Worm (Caenorhabditis elegans) whole organism, L2 larva: ENCODE data around the gene cnnm-1.

Experiments
- F13H6.1 ChIP-seq: sonication (generic microtip); optimal IDR thresholded peaks from 2 replicates; lab custom pipeline; 2016; ENCODE audit warnings: missing genetic modification characterization, missing compliant biosample characterization
- aly-2 ChIP-seq: fragments of 150-350 bp; optimal IDR thresholded peaks from 2 replicates; lab custom pipeline; 2014; ENCODE audit warnings: missing biosample characterization, missing genetic modification characterization
- ama-1 ChIP-seq: fragments of 150-350 bp; optimal IDR thresholded peaks from 2 replicates; lab custom pipeline; 2018; ENCODE audit warnings: inconsistent platforms
- ceh-16 ChIP-seq: fragments of 150-350 bp; optimal IDR thresholded peaks from 2 replicates; lab custom pipeline; 2014; ENCODE audit warnings: missing biosample characterization, missing genetic modification characterization
- egl-27 ChIP-seq: sonication (generic microtip); optimal IDR thresholded peaks from 3 replicates; lab custom pipeline; 2017; ENCODE audit warnings: missing biosample characterization, missing genetic modification reagents, missing genetic modification characterization
- elt-1 ChIP-seq: fragments of 150-350 bp; optimal IDR thresholded peaks from 2 replicates; lab custom pipeline; 2014; ENCODE audit warnings: missing biosample characterization, missing genetic modification characterization
- fos-1 ChIP-seq: fragments of 150-350 bp; optimal IDR thresholded peaks from 2 replicates; lab custom pipeline; 2014; ENCODE audit warnings: missing biosample characterization, missing genetic modification characterization
- lin-13 ChIP-seq: fragments of 150-350 bp; optimal IDR thresholded peaks from 2 replicates; lab custom pipeline; 2014; ENCODE audit warnings: missing biosample characterization, missing genetic modification reagents, missing genetic modification characterization
- lin-39 ChIP-seq: fragments of 150-350 bp; optimal IDR thresholded peaks from 2 replicates; lab custom pipeline; 2014; ENCODE audit warnings: missing biosample characterization, missing genetic modification reagents, missing genetic modification characterization
- lsy-2 ChIP-seq, 2 experiments: fragments of 150-350 bp in 1 of 2; sonication (generic microtip) in 1 of 2; optimal IDR thresholded peaks; 2 replicates each; lab custom pipeline; 2014 to 2017; ENCODE audit warnings: missing biosample characterization in 2 of 2, missing genetic modification characterization in 2 of 2
- mdl-1 ChIP-seq, 2 experiments: fragments of 150-350 bp in 1 of 2; sonication (generic microtip) in 1 of 2; optimal IDR thresholded peaks; 2 replicates each; lab custom pipeline; 2017; ENCODE audit warnings: missing biosample characterization in 2 of 2, missing genetic modification characterization in 2 of 2
- nhr-11 ChIP-seq: fragments of 150-350 bp; optimal IDR thresholded peaks from 2 replicates; lab custom pipeline; 2014; ENCODE audit warnings: missing biosample characterization, missing genetic modification characterization
- nhr-6 ChIP-seq: fragments of 150-350 bp; optimal IDR thresholded peaks from 2 replicates; lab custom pipeline; 2014; ENCODE audit warnings: missing biosample characterization, missing genetic modification characterization
- unc-55 ChIP-seq: fragments of 150-350 bp; sonication (generic microtip); optimal IDR thresholded peaks from 3 replicates; lab custom pipeline; 2014; ENCODE audit warnings: missing biosample characterization, missing genetic modification reagents, missing genetic modification characterization

DNA sequence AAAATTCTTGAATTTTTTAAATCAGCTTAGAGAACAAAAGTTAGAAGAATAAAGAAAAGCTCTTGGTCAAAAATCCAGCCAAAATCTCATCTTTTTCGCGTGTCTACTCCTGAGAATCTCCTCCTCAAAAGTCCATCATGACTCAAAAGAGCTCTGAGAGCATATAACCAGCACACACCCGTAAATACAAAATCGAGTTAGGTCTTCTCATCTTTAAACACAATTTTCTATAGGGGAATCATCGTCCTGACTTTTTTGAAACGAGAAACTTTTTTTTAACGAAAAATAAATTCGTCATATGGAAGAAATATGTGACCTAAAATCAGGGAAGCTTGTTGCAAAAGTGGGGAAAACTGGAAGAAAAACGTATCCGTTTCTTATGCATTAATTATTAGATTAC, 26.8 kb upstream of the cnnm-1 start:
- TF ChIP-seq aly-2 (no peak), nhr-6 (tag; lab: Kevin White, UChicago) (no peak), unc-55 (GFP tag; lab: Kevin White, UChicago) (no peak), lin-13 (GFP tag; lab: Kevin White, UChicago) (no peak), lin-39 (tag; lab: Kevin White, UChicago) (no peak), nhr-11 (no peak), egl-27 (tag; lab: Kevin White, UChicago) (no peak), elt-1 (tag; lab: Kevin White, UChicago) (no peak), ceh-16 (tag; lab: Kevin White, UChicago) (no peak), mdl-1 (tag; optimal IDR thresholded peaks at IDR 0.05; lab: Kevin White, UChicago) (no peak), F13H6.1 (tag; lab: Kevin White, UChicago) (no peak), fos-1 (tag; lab: Kevin White, UChicago) (no peak), lsy-2 (tag; optimal IDR thresholded peaks at IDR 0.05; lab: Kevin White, UChicago) (no peak), ama-1 (lab: Kevin White, UChicago) (no peak)
